Fruit fly (Drosophila melanogaster) whole organism, embryonic: Measurements from ENCODE around the gene CG10694.

ENCODE experiments used
- Bteb2 ChIP-seq: fragments of 200-800 bp; sonication (Bioruptor generic); optimal IDR thresholded peaks from 2 replicates; lab custom pipeline; 2016; ENCODE audit warnings: missing biosample characterization, missing genetic modification characterization
- CG10366 ChIP-seq: fragments of 200-800 bp; sonication (Bioruptor generic); IDR thresholded peaks from 2 replicates; pipeline ENCODE4 v1.3.6; 2022; ENCODE audit warnings: missing biosample characterization, missing genetic modification characterization
- CG10462 ChIP-seq: fragments of 200-800 bp; sonication (Bioruptor generic); optimal IDR thresholded peaks from 2 replicates; lab custom pipeline; 2016; ENCODE audit warnings: missing biosample characterization, missing genetic modification characterization
- CG11398 ChIP-seq: fragments of 200-800 bp; sonication (Bioruptor generic); optimal IDR thresholded peaks from 2 replicates; lab custom pipeline; 2016; ENCODE audit warnings: missing biosample characterization, missing genetic modification characterization
- CG11696 ChIP-seq: fragments of 200-800 bp; sonication (Bioruptor generic); IDR thresholded peaks from 2 replicates; pipeline ENCODE4 v1.3.6; 2022; ENCODE audit warnings: missing biosample characterization, missing genetic modification characterization
- CG12942 ChIP-seq: fragments of 200-800 bp; sonication (Bioruptor generic); optimal IDR thresholded peaks from 3 replicates; lab custom pipeline; 2016; ENCODE audit warnings: missing biosample characterization, missing genetic modification characterization
- CG14050 ChIP-seq: fragments of 200-800 bp; sonication (Bioruptor generic); IDR thresholded peaks from 3 replicates; pipeline ENCODE4 v1.3.6; 2022; ENCODE audit warnings: missing biosample characterization, missing genetic modification characterization
- CG16813 ChIP-seq: fragments of 200-800 bp; sonication (Bioruptor generic); IDR thresholded peaks from 3 replicates; pipeline ENCODE4 v1.3.6; 2022; ENCODE audit warnings: missing biosample characterization, missing genetic modification characterization; ENCODE audit not compliant: partially characterized antibody
- CG17568 ChIP-seq: fragments of 200-800 bp; sonication (Bioruptor generic); optimal IDR thresholded peaks from 2 replicates; lab custom pipeline; 2018; ENCODE audit warnings: missing biosample characterization, mild to moderate bottlenecking, missing genetic modification characterization, moderate library complexity
- CG18476 ChIP-seq: fragments of 200-800 bp; sonication (Bioruptor generic); optimal IDR thresholded peaks from 2 replicates; lab custom pipeline; 2016; ENCODE audit warnings: missing biosample characterization, mild to moderate bottlenecking, missing genetic modification characterization
- CG30431 ChIP-seq: fragments of 200-800 bp; sonication (Bioruptor generic); optimal IDR thresholded peaks from 2 replicates; lab custom pipeline; 2017; ENCODE audit warnings: missing biosample characterization, missing genetic modification characterization
- CG31224 ChIP-seq: fragments of 200-800 bp; sonication (Bioruptor generic); IDR thresholded peaks from 2 replicates; pipeline ENCODE4 v1.3.6; 2022; ENCODE audit warnings: missing biosample characterization, missing genetic modification characterization
- CG31441 ChIP-seq: fragments of 200-800 bp; sonication (Bioruptor generic); IDR thresholded peaks from 2 replicates; pipeline ENCODE4 v1.3.6; 2022; ENCODE audit warnings: missing biosample characterization, missing genetic modification characterization
- CG3407 ChIP-seq: fragments of 200-800 bp; sonication (Bioruptor generic); optimal IDR thresholded peaks from 2 replicates; lab custom pipeline; 2018; ENCODE audit warnings: missing biosample characterization, mild to moderate bottlenecking, missing genetic modification characterization
- CG3726 ChIP-seq: fragments of 200-800 bp; sonication (Bioruptor generic); IDR thresholded peaks from 3 replicates; pipeline ENCODE4, ENCODE4 v1.3.6; 2022; ENCODE audit warnings: missing biosample characterization, missing genetic modification characterization
- CG4282 ChIP-seq: fragments of 200-800 bp; sonication (Bioruptor generic); optimal IDR thresholded peaks from 2 replicates; lab custom pipeline; 2016; ENCODE audit warnings: missing biosample characterization, missing genetic modification characterization
- CG6791 ChIP-seq: fragments of 200-800 bp; sonication (Bioruptor generic); IDR thresholded peaks from 3 replicates; pipeline ENCODE4 v1.3.6; 2022; ENCODE audit warnings: missing biosample characterization, missing genetic modification characterization; ENCODE audit not compliant: partially characterized antibody
- CG7271 ChIP-seq: fragments of 200-800 bp; sonication (Bioruptor generic); optimal IDR thresholded peaks from 2 replicates; lab custom pipeline; 2018; ENCODE audit warnings: missing biosample characterization, mild to moderate bottlenecking, missing genetic modification characterization, moderate library complexity
- CG9876 ChIP-seq: fragments of 200-800 bp; sonication (Bioruptor generic); optimal IDR thresholded peaks from 2 replicates; lab custom pipeline; 2016; ENCODE audit warnings: missing biosample characterization, missing genetic modification characterization
- Dfd ChIP-seq, 2 experiments: fragments of >200 bp; optimal IDR thresholded peaks; 2 replicates each; lab custom pipeline; 2017; ENCODE audit warnings: missing biosample characterization in 2 of 2, missing genetic modification characterization in 2 of 2
- Drgx ChIP-seq: fragments of 200-800 bp; sonication (Bioruptor generic); IDR thresholded peaks from 2 replicates; pipeline ENCODE4 v1.3.6; 2022; ENCODE audit warnings: missing biosample characterization, missing genetic modification characterization
- Eip74EF ChIP-seq, 2 experiments: fragments of 200-800 bp in 1 of 2; fragments of >200 bp in 1 of 2; sonication (Bioruptor generic) in 1 of 2; optimal IDR thresholded peaks; 2 replicates each; lab custom pipeline; 2017 to 2019; ENCODE audit warnings: missing biosample characterization in 2 of 2, missing genetic modification characterization in 2 of 2, mild to moderate bottlenecking in 1 of 2, moderate library complexity in 1 of 2
- Ets97D ChIP-seq: fragments of 200-800 bp; sonication (Bioruptor generic); optimal IDR thresholded peaks from 3 replicates; lab custom pipeline; 2016; ENCODE audit warnings: missing biosample characterization, missing genetic modification characterization
- GATAe ChIP-seq: fragments of 200-800 bp; sonication (Bioruptor generic); conservative IDR thresholded peaks from 2 replicates; pipeline ENCODE4 v1.3.6; 2022; ENCODE audit warnings: missing biosample characterization, missing genetic modification characterization
- H2.0 ChIP-seq: fragments of 200-800 bp; sonication (Bioruptor generic); IDR thresholded peaks from 2 replicates; pipeline ENCODE4 v1.3.6; 2022; ENCODE audit warnings: missing biosample characterization, missing genetic modification characterization
- HLH3B ChIP-seq: fragments of 200-800 bp; sonication (Bioruptor generic); IDR thresholded peaks from 2 replicates; pipeline ENCODE4 v1.3.6; 2022; ENCODE audit warnings: missing biosample characterization, missing genetic modification characterization
- Lim3 ChIP-seq: fragments of 200-800 bp; sonication (Bioruptor generic); IDR thresholded peaks from 2 replicates; pipeline ENCODE4 v1.3.6; 2022; ENCODE audit warnings: missing biosample characterization, missing genetic modification characterization
- NK7.1 ChIP-seq: fragments of 200-800 bp; sonication (Bioruptor generic); optimal IDR thresholded peaks from 3 replicates; lab custom pipeline; 2016; ENCODE audit warnings: missing biosample characterization, missing genetic modification characterization
- NfI ChIP-seq: fragments of 200-800 bp; sonication (Bioruptor generic); optimal IDR thresholded peaks from 3 replicates; lab custom pipeline; 2018; ENCODE audit warnings: missing biosample characterization, mild to moderate bottlenecking, missing genetic modification characterization, moderate library complexity
- Optix ChIP-seq: fragments of 200-800 bp; sonication (Bioruptor generic); IDR thresholded peaks from 3 replicates; pipeline ENCODE4 v1.3.6; 2022; ENCODE audit warnings: missing biosample characterization, missing genetic modification characterization
- Side ChIP-seq: fragments of 200-800 bp; sonication (Bioruptor generic); optimal IDR thresholded peaks from 2 replicates; lab custom pipeline; 2016; ENCODE audit warnings: missing biosample characterization, missing genetic modification characterization
- Sry-β ChIP-seq: fragments of 200-800 bp; sonication (Bioruptor generic); optimal IDR thresholded peaks from 2 replicates; lab custom pipeline; 2018; ENCODE audit warnings: missing biosample characterization, mild to moderate bottlenecking, missing genetic modification characterization, moderate library complexity
- Ssrp ChIP-seq: fragments of 200-800 bp; sonication (Bioruptor generic); optimal IDR thresholded peaks from 2 replicates; lab custom pipeline; 2018; ENCODE audit warnings: missing biosample characterization, mild to moderate bottlenecking, missing genetic modification characterization, moderate library complexity
- Taf1 ChIP-seq: fragments of 200-800 bp; sonication (Bioruptor generic); IDR thresholded peaks from 2 replicates; pipeline ENCODE4 v1.3.6; 2022; ENCODE audit warnings: missing biosample characterization, missing genetic modification characterization
- Vsx1 ChIP-seq: fragments of 200-800 bp; sonication (Bioruptor generic); optimal IDR thresholded peaks from 2 replicates; lab custom pipeline; 2017; ENCODE audit warnings: missing biosample characterization, mild to moderate bottlenecking, missing genetic modification characterization, missing genetic modification reagents
- Xbp1 ChIP-seq: fragments of 200-800 bp; sonication (Bioruptor generic); optimal IDR thresholded peaks from 3 replicates; lab custom pipeline; 2016; ENCODE audit warnings: missing biosample characterization, mild to moderate bottlenecking, missing genetic modification characterization
- amos ChIP-seq: fragments of 200-800 bp; sonication (Bioruptor generic); IDR thresholded peaks from 2 replicates; pipeline ENCODE4 v1.3.6; 2022; ENCODE audit warnings: missing biosample characterization, missing genetic modification characterization; ENCODE audit not compliant: partially characterized antibody
- ato ChIP-seq: fragments of 200-800 bp; sonication (Bioruptor generic); IDR thresholded peaks from 2 replicates; pipeline ENCODE4 v1.3.6; 2022; ENCODE audit warnings: missing biosample characterization, missing genetic modification characterization; ENCODE audit not compliant: partially characterized antibody
- corto ChIP-seq: fragments of 200-800 bp; sonication (Bioruptor generic); optimal IDR thresholded peaks from 2 replicates; lab custom pipeline; 2016; ENCODE audit warnings: missing biosample characterization, mild to moderate bottlenecking, missing genetic modification characterization, moderate library complexity
- grn ChIP-seq: fragments of 200-800 bp; sonication (Bioruptor generic); optimal IDR thresholded peaks from 3 replicates; lab custom pipeline; 2017; ENCODE audit warnings: missing biosample characterization, missing genetic modification characterization
- her ChIP-seq: fragments of 200-800 bp; sonication (Bioruptor generic); optimal IDR thresholded peaks from 2 replicates; lab custom pipeline; 2016; ENCODE audit warnings: missing biosample characterization, missing genetic modification characterization
- kni ChIP-seq: fragments of 200-800 bp; sonication (Bioruptor generic); optimal IDR thresholded peaks from 3 replicates; lab custom pipeline; 2017; ENCODE audit warnings: mild to moderate bottlenecking, missing biosample characterization, missing genetic modification reagents, missing genetic modification characterization
- org-1 ChIP-seq: fragments of 200-800 bp; sonication (Bioruptor generic); optimal IDR thresholded peaks from 2 replicates; lab custom pipeline; 2017; ENCODE audit warnings: missing biosample characterization, missing genetic modification characterization
- pfk ChIP-seq: fragments of 200-800 bp; sonication (Bioruptor generic); optimal IDR thresholded peaks from 2 replicates; lab custom pipeline; 2018; ENCODE audit warnings: missing biosample characterization, mild to moderate bottlenecking, missing genetic modification characterization, moderate library complexity
- sens-2 ChIP-seq: fragments of 200-800 bp; sonication (Bioruptor generic); IDR thresholded peaks from 2 replicates; pipeline ENCODE4 v1.3.6; 2022; ENCODE audit warnings: missing biosample characterization, missing genetic modification characterization
- seq ChIP-seq: fragments of 200-800 bp; sonication (Bioruptor generic); IDR thresholded peaks from 2 replicates; pipeline ENCODE4 v1.3.6; 2022; ENCODE audit warnings: missing biosample characterization, missing genetic modification characterization
- shn ChIP-seq: fragments of 200-800 bp; sonication (Bioruptor generic); optimal IDR thresholded peaks from 3 replicates; lab custom pipeline; 2016; ENCODE audit warnings: missing biosample characterization, missing genetic modification characterization
- sug ChIP-seq: fragments of 200-800 bp; optimal IDR thresholded peaks from 2 replicates; lab custom pipeline; 2019; ENCODE audit warnings: missing biosample characterization, mild to moderate bottlenecking, missing genetic modification characterization, moderate library complexity
- tap ChIP-seq: fragments of 200-800 bp; optimal IDR thresholded peaks from 3 replicates; lab custom pipeline; 2019; ENCODE audit warnings: missing biosample characterization, mild to moderate bottlenecking, missing genetic modification characterization, moderate library complexity
- wek ChIP-seq: fragments of 200-800 bp; sonication (Bioruptor generic); optimal IDR thresholded peaks from 3 replicates; lab custom pipeline; 2018; ENCODE audit warnings: missing biosample characterization, mild to moderate bottlenecking, missing genetic modification characterization, moderate library complexity

The CG10694 gene

DNA sequence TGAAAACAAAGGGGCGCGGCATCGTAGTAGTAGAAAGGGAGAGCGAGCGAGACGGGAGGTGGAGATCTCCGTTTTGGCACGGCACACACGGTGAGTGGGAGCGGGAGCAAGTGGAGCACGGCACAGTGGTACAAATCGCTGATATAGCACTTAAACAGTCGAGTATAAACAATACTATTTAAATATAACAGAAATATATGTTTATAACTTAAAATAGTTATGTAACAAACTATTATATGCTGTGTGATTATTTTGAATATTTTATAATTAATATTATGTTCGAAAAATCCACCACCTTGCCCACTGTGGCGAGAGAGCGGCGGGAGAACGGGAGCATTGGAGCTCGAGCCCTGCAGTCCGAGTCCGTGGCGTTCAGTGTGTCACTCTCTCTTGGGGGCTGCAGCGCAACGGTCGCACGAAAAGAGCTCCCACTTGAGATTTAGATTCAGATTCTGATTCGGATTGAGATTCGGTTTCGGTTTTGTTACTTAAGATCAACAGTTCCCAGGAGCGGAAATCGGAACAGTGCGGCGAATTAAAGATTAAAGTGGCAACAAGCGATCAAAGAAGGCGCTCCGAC, 33.9 kb downstream of the CG10694 start, which contains the start of gene Kal1 (continued):
- TF ChIP-seq CG17568 (GFP tag; lab: Kevin White, UChicago) = peak; percentile 89
- no peak for TF ChIP-seq CG4282 (GFP tag; lab: Kevin White, UChicago)
- TF ChIP-seq CG9876 (GFP tag; lab: Kevin White, UChicago) = no peak
- TF ChIP-seq Lim3 (GFP tag; lab: Robert Waterston, UW) = peak; percentile 62
- peak; percentile 96 for TF ChIP-seq tap
- TF ChIP-seq NK7.1 = no peak
- no peak for TF ChIP-seq her
- peak; percentile 72 for TF ChIP-seq CG10462 (GFP tag; lab: Kevin White, UChicago)
- TF ChIP-seq NfI = peak; percentile 83
- no peak for TF ChIP-seq Ets97D (GFP tag; lab: Kevin White, UChicago)
- TF ChIP-seq CG14050 (GFP tag; lab: Robert Waterston, UW) = peak; percentile 91
- peak in 1 of 2 experiments; percentile 95 for TF ChIP-seq Eip74EF (GFP tag; optimal IDR thresholded peaks at IDR 0.05; lab: Kevin White, UChicago)
- TF ChIP-seq kni (GFP tag; lab: Kevin White, UChicago) = peak; percentile 58
- peak; percentile 72 for TF ChIP-seq wek (GFP tag; lab: Kevin White, UChicago)
- TF ChIP-seq CG11398 (GFP tag; lab: Kevin White, UChicago) = no peak
- peak; percentile 54 for TF ChIP-seq Sry-β (GFP tag; lab: Kevin White, UChicago)
- TF ChIP-seq Taf1 = peak; percentile 53; the same call in 1 of the 2 replicates
- TF ChIP-seq seq (GFP tag; lab: Robert Waterston, UW) = peak; percentile 95
- no peak for TF ChIP-seq shn (GFP tag; lab: Kevin White, UChicago)
- TF ChIP-seq CG6791 (GFP tag; lab: Robert Waterston, UW) = no peak
- TF ChIP-seq CG18476 (GFP tag; lab: Kevin White, UChicago) = peak; percentile 65
- TF ChIP-seq CG30431 = peak; percentile 81
- peak; percentile 86 for TF ChIP-seq Xbp1 (GFP tag; lab: Kevin White, UChicago)
- TF ChIP-seq CG7271 (tag; lab: Kevin White, UChicago) = peak; percentile 27
- peak; percentile 92 for TF ChIP-seq CG10366 (GFP tag; lab: Robert Waterston, UW)
- TF ChIP-seq CG12942 (GFP tag; lab: Kevin White, UChicago) = peak; percentile 75
- TF ChIP-seq Bteb2 (GFP tag; lab: Kevin White, UChicago) = no peak
- no peak for TF ChIP-seq amos (GFP tag; lab: Robert Waterston, UW)
- TF ChIP-seq Optix (GFP tag; lab: Robert Waterston, UW) = peak; percentile 90
- peak; percentile 90 for TF ChIP-seq H2.0
- peak; percentile 96 for TF ChIP-seq CG31441
- peak; percentile 99 for TF ChIP-seq Drgx (GFP tag; lab: Robert Waterston, UW)
- TF ChIP-seq sug (tag; lab: Kevin White, UChicago) = peak; percentile 54
- TF ChIP-seq CG3407 = peak; percentile 94
- TF ChIP-seq grn (GFP tag; lab: Kevin White, UChicago) = peak; percentile 11
- TF ChIP-seq CG16813 (GFP tag; lab: Robert Waterston, UW) = no peak
- peak; percentile 90 for TF ChIP-seq org-1 (GFP tag; lab: Kevin White, UChicago)
- no peak for TF ChIP-seq ato
- TF ChIP-seq Vsx1 (GFP tag; lab: Kevin White, UChicago) = peak; percentile 86
- TF ChIP-seq corto = peak; percentile 94
- TF ChIP-seq CG31224 (GFP tag; lab: Robert Waterston, UW) = peak; percentile 44
- TF ChIP-seq Side (GFP tag; lab: Kevin White, UChicago) = peak; percentile 11
- 0 out of 2 replicates have a peak, but pooled peaks have one; percentile 20 for TF ChIP-seq GATAe
- peak; percentile 92 for TF ChIP-seq Ssrp (tag; lab: Kevin White, UChicago)
- TF ChIP-seq HLH3B (GFP tag; lab: Robert Waterston, UW) = peak; percentile 96
- TF ChIP-seq pfk (GFP tag; lab: Kevin White, UChicago) = no peak
- no peak for TF ChIP-seq Dfd (GFP tag; optimal IDR thresholded peaks at IDR 0.05; lab: Kevin White, UChicago)
- TF ChIP-seq sens-2 (GFP tag; lab: Robert Waterston, UW) = peak; percentile 91
- peak; percentile 47 for TF ChIP-seq CG11696 (GFP tag; lab: Robert Waterston, UW)
- TF ChIP-seq CG3726 = peak; percentile 81
